Worm (Caenorhabditis elegans) whole organism, L3 larva: ENCODE data around the gene lrr-1.

Experiments used
- R02D3.7 ChIP-seq: fragments of 150-350 bp; optimal IDR thresholded peaks from 2 replicates; lab custom pipeline; 2014; ENCODE audit warnings: missing biosample characterization, missing genetic modification characterization
- ama-1 ChIP-seq: fragments of 150-350 bp; optimal IDR thresholded peaks from 2 replicates; lab custom pipeline; 2018
- ceh-16 ChIP-seq: sonication (generic microtip); optimal IDR thresholded peaks from 2 replicates; lab custom pipeline; 2017; ENCODE audit warnings: missing biosample characterization, missing genetic modification characterization
- ceh-28 ChIP-seq: fragments of 150-350 bp; optimal IDR thresholded peaks from 2 replicates; lab custom pipeline; 2014; ENCODE audit warnings: missing biosample characterization, missing genetic modification reagents, missing genetic modification characterization
- ceh-82 ChIP-seq: fragments of 150-350 bp; optimal IDR thresholded peaks from 2 replicates; lab custom pipeline; 2014; ENCODE audit warnings: missing biosample characterization, missing genetic modification characterization
- ceh-9 ChIP-seq: sonication (generic microtip); optimal IDR thresholded peaks from 2 replicates; lab custom pipeline; 2018; ENCODE audit warnings: missing biosample characterization, missing genetic modification characterization
- daf-12 ChIP-seq: fragments of 150-350 bp; optimal IDR thresholded peaks from 2 replicates; lab custom pipeline; 2014; ENCODE audit warnings: missing biosample characterization, missing genetic modification reagents, missing genetic modification characterization
- egl-27 ChIP-seq: sonication (generic microtip); optimal IDR thresholded peaks from 4 replicates; lab custom pipeline; 2017; ENCODE audit warnings: missing biosample characterization, missing genetic modification reagents, missing genetic modification characterization
- elt-1 ChIP-seq: fragments of 150-350 bp; optimal IDR thresholded peaks from 2 replicates; lab custom pipeline; 2014; ENCODE audit warnings: missing biosample characterization, missing genetic modification characterization
- elt-2 ChIP-seq: sonication (generic microtip); optimal IDR thresholded peaks from 2 replicates; lab custom pipeline; 2016; ENCODE audit warnings: missing genetic modification reagents, mild to moderate bottlenecking, missing genetic modification characterization, missing compliant biosample characterization
- elt-3 ChIP-seq, 3 experiments: fragments of 150-350 bp in 1 of 3; sonication (generic microtip) in 2 of 3; optimal IDR thresholded peaks; 2 replicates in 2 of 3; 4 replicates in 1 of 3; lab custom pipeline; 2014 to 2017; ENCODE audit warnings: missing biosample characterization in 3 of 3, missing genetic modification characterization in 3 of 3
- fkh-10 ChIP-seq: sonication (generic microtip); optimal IDR thresholded peaks from 2 replicates; lab custom pipeline; 2017; ENCODE audit warnings: missing biosample characterization, missing genetic modification reagents, missing genetic modification characterization
- fkh-2 ChIP-seq: fragments of 150-350 bp; optimal IDR thresholded peaks from 2 replicates; lab custom pipeline; 2014; ENCODE audit warnings: missing biosample characterization, missing genetic modification reagents, missing genetic modification characterization
- hmg-11 ChIP-seq: sonication (generic microtip); optimal IDR thresholded peaks from 2 replicates; lab custom pipeline; 2016; ENCODE audit warnings: missing genetic modification characterization, missing compliant biosample characterization
- lin-39 ChIP-seq: fragments of 150-350 bp; optimal IDR thresholded peaks from 2 replicates; lab custom pipeline; 2018; ENCODE audit warnings: missing biosample characterization, missing genetic modification reagents, missing genetic modification characterization
- lsy-12 ChIP-seq: sonication (generic microtip); optimal IDR thresholded peaks from 2 replicates; lab custom pipeline; 2016; ENCODE audit warnings: mild to moderate bottlenecking, missing genetic modification characterization, missing compliant biosample characterization
- mdl-1 ChIP-seq: fragments of 150-350 bp; optimal IDR thresholded peaks from 2 replicates; lab custom pipeline; 2014; ENCODE audit warnings: missing biosample characterization, missing genetic modification characterization
- nfya-1 ChIP-seq: sonication (generic microtip); optimal IDR thresholded peaks from 2 replicates; lab custom pipeline; 2017; ENCODE audit warnings: missing genetic modification characterization, mild to moderate bottlenecking, missing compliant biosample characterization, antibody characterized with exemption, moderate library complexity; ENCODE audit not compliant: insufficient read depth
- nhr-23 ChIP-seq: fragments of 150-350 bp; optimal IDR thresholded peaks from 2 replicates; lab custom pipeline; 2014; ENCODE audit warnings: missing biosample characterization, missing genetic modification reagents, missing genetic modification characterization
- nhr-25 ChIP-seq: sonication (generic microtip); optimal IDR thresholded peaks from 2 replicates; lab custom pipeline; 2017; ENCODE audit warnings: missing biosample characterization, missing genetic modification characterization
- nhr-28 ChIP-seq: fragments of 150-350 bp; optimal IDR thresholded peaks from 2 replicates; lab custom pipeline; 2014; ENCODE audit warnings: missing biosample characterization, missing genetic modification characterization
- nhr-43 ChIP-seq: sonication (generic microtip); optimal IDR thresholded peaks from 2 replicates; lab custom pipeline; 2016; ENCODE audit warnings: mild to moderate bottlenecking, missing genetic modification characterization, missing compliant biosample characterization; ENCODE audit not compliant: poor library complexity, severe bottlenecking
- nhr-77 ChIP-seq: fragments of 150-350 bp; optimal IDR thresholded peaks from 2 replicates; lab custom pipeline; 2014; ENCODE audit warnings: missing biosample characterization, missing genetic modification characterization
- pha-4 ChIP-seq: fragments of 150-350 bp; optimal IDR thresholded peaks from 2 replicates; lab custom pipeline; 2014; ENCODE audit warnings: missing biosample characterization, missing genetic modification reagents, missing genetic modification characterization
- pqm-1 ChIP-seq: fragments of 150-350 bp; optimal IDR thresholded peaks from 2 replicates; lab custom pipeline; 2017; ENCODE audit warnings: missing biosample characterization, missing genetic modification characterization, inconsistent platforms
- sea-2 ChIP-seq: fragments of 150-350 bp; sonication (generic microtip); optimal IDR thresholded peaks from 4 replicates; lab custom pipeline; 2014; ENCODE audit warnings: missing biosample characterization, missing genetic modification reagents, missing genetic modification characterization
- snpc-4 ChIP-seq: fragments of 150-350 bp; optimal IDR thresholded peaks from 2 replicates; lab custom pipeline; 2014; ENCODE audit warnings: missing biosample characterization, missing genetic modification characterization
- tbx-2 ChIP-seq: sonication (generic microtip); optimal IDR thresholded peaks from 2 replicates; lab custom pipeline; 2016; ENCODE audit warnings: mild to moderate bottlenecking, missing genetic modification characterization, missing compliant biosample characterization
- unc-39 ChIP-seq: sonication (generic microtip); optimal IDR thresholded peaks from 4 replicates; lab custom pipeline; 2017; ENCODE audit warnings: missing biosample characterization, missing genetic modification characterization
- zag-1 ChIP-seq: fragments of 150-350 bp; optimal IDR thresholded peaks from 2 replicates; lab custom pipeline; 2014; ENCODE audit warnings: missing biosample characterization, missing genetic modification characterization
- ztf-11 ChIP-seq: fragments of 150-350 bp; optimal IDR thresholded peaks from 2 replicates; lab custom pipeline; 2014; ENCODE audit warnings: missing biosample characterization, missing genetic modification characterization
- ztf-4 ChIP-seq: fragments of 150-350 bp; optimal IDR thresholded peaks from 2 replicates; lab custom pipeline; 2014; ENCODE audit warnings: missing biosample characterization, missing genetic modification characterization

Gene lrr-1

ce11 chrII:5032669-5033068 is 3.6 kb downstream of the lrr-1 start (continued):
- no peak for TF ChIP-seq ceh-16
- peak; percentile 46 for TF ChIP-seq egl-27 (tag; lab: Kevin White, UChicago)
- peak; percentile 29 for TF ChIP-seq R02D3.7 (tag; lab: Kevin White, UChicago)
- no peak for TF ChIP-seq elt-1 (tag; lab: Kevin White, UChicago)
- TF ChIP-seq nhr-43 (tag; lab: Kevin White, UChicago): peak; percentile 63

ce11 chrII:5031612-5032011 is 4.6 kb downstream of the lrr-1 start, which contains the start of gene wdr-83:
Gene wdr-83, minus strand, starts transcription at chrII:5031712.
- TF ChIP-seq ztf-11 (tag; lab: Kevin White, UChicago) (no peak), nhr-28 (tag; lab: Kevin White, UChicago) (no peak), ztf-4 (tag; lab: Kevin White, UChicago) (no peak), tbx-2 (no peak), nhr-77 (tag; lab: Kevin White, UChicago) (no peak), unc-39 (tag; lab: Kevin White, UChicago) (no peak), sea-2 (GFP tag; lab: Kevin White, UChicago) (no peak), snpc-4 (tag; lab: Kevin White, UChicago) (no peak), pha-4 (no peak), elt-3 (tag; optimal IDR thresholded peaks at IDR 0.05; lab: Kevin White, UChicago) (no peak), lin-39 (tag; lab: Kevin White, UChicago) (no peak), fkh-10 (GFP tag; lab: Kevin White, UChicago) (no peak), ama-1 (lab: Kevin White, UChicago) (no peak), elt-1 (tag; lab: Kevin White, UChicago) (no peak), nfya-1 (tag; lab: Kevin White, UChicago) (no peak), mdl-1 (tag; lab: Kevin White, UChicago) (no peak), ceh-28 (no peak), elt-2 (tag; lab: Kevin White, UChicago) (no peak)

ce11 chrII:5027952-5028351 is 8.3 kb downstream of the lrr-1 start:
- no peak for TF ChIP-seq unc-39 (tag; lab: Kevin White, UChicago)
- no peak for TF ChIP-seq nfya-1 (tag; lab: Kevin White, UChicago)
- TF ChIP-seq zag-1 (tag; lab: Kevin White, UChicago): no peak
- TF ChIP-seq hmg-11 (tag; lab: Kevin White, UChicago): no peak
- no peak for TF ChIP-seq lsy-12 (tag; lab: Kevin White, UChicago)
- TF ChIP-seq mdl-1 (tag; lab: Kevin White, UChicago): no peak
- no peak for TF ChIP-seq ceh-9
- no peak for TF ChIP-seq fkh-2 (tag; lab: Kevin White, UChicago)

ce11 chrII:5022381-5022855 is 13.8 kb downstream of the lrr-1 start, which contains the start of the genes nsy-1 and F59A6.13:
Gene nsy-1, plus strand, starts transcription at chrII:5022757.
Gene F59A6.13, plus strand, starts transcription at chrII:5022805.
- TF ChIP-seq pha-4 (peak; percentile 11), egl-27 (tag; lab: Kevin White, UChicago) (no peak), daf-12 (no peak), ceh-82 (tag; lab: Kevin White, UChicago) (no peak), pqm-1 (tag; lab: Kevin White, UChicago) (peak; percentile 60), nhr-28 (tag; lab: Kevin White, UChicago) (no peak), elt-2 (tag; lab: Kevin White, UChicago) (peak; percentile 98), lin-39 (tag; lab: Kevin White, UChicago) (no peak), nhr-23 (tag; lab: Kevin White, UChicago) (no peak)
- TF ChIP-seq, all 47 proteins: peak for 3

- no peak for TF ChIP-seq R02D3.7 (tag; lab: Kevin White, UChicago)
- TF ChIP-seq nhr-25: peak; percentile 75
- TF ChIP-seq mdl-1 (tag; lab: Kevin White, UChicago): no peak
- TF ChIP-seq elt-3 (tag; optimal IDR thresholded peaks at IDR 0.05; lab: Kevin White, UChicago): peak in 1 of 3 experiments; percentile 3
Measured at ce11 chrII:5021518-5021917, 14.7 kb downstream of the lrr-1 start.
